Worm (Caenorhabditis elegans): Measurements from ENCODE around the gene R102.1.

The R102.1 gene

ce11 chrIV:10734527-10735436 lies 48.9 kb downstream of the R102.1 start, which contains the start of the genes orc-5 and cyb-1 (continued):
- TF ChIP-seq lir-3 (tag; optimal IDR thresholded peaks at IDR 0.05; ENCODE audit: poor library complexity) = peak; percentile 55
- peak; percentile 10 for TF ChIP-seq aha-1 (tag; optimal IDR thresholded peaks at IDR 0.05)
- peak; percentile 80 for TF ChIP-seq mep-1 (tag; optimal IDR thresholded peaks at IDR 0.05)
- TF ChIP-seq hlh-4 (tag; optimal IDR thresholded peaks at IDR 0.05) = no peak
- TF ChIP-seq xbp-1 (tag; optimal IDR thresholded peaks at IDR 0.05) = peak; percentile 86
- TF ChIP-seq C34B4.2 (tag; optimal IDR thresholded peaks at IDR 0.05) = no peak
- no peak for TF ChIP-seq pag-3 (tag; optimal IDR thresholded peaks at IDR 0.05; ENCODE audit: borderline replicate concordance, insufficient read depth)
- TF ChIP-seq elt-3 (tag; optimal IDR thresholded peaks at IDR 0.05) = peak in 4 of 6 experiments; percentile 17 to 81 (median 44)
- no peak for TF ChIP-seq unc-30 (tag; optimal IDR thresholded peaks at IDR 0.05)
- TF ChIP-seq mdl-1 (tag; optimal IDR thresholded peaks at IDR 0.05) = peak in 1 of 2 experiments; percentile 66
- TF ChIP-seq jun-1 (tag; optimal IDR thresholded peaks at IDR 0.05) = peak; percentile 58
- no peak for TF ChIP-seq nhr-28 (tag; optimal IDR thresholded peaks at IDR 0.05)
- TF ChIP-seq unc-130 (tag; optimal IDR thresholded peaks at IDR 0.05) = peak; percentile 87
- peak; percentile 56 to 81 (median 71) for TF ChIP-seq ceh-82 (tag; optimal IDR thresholded peaks at IDR 0.05)
- TF ChIP-seq rnt-1 (tag; optimal IDR thresholded peaks at IDR 0.05) = peak; percentile 87
- TF ChIP-seq C04F5.9 (tag; optimal IDR thresholded peaks at IDR 0.05) = peak; percentile 33
- peak; percentile 86 for TF ChIP-seq C16A3.4 (tag; optimal IDR thresholded peaks at IDR 0.05)
- no peak for TF ChIP-seq egl-27 (tag; optimal IDR thresholded peaks at IDR 0.05)
- peak; percentile 71 for TF ChIP-seq unc-86 (tag; optimal IDR thresholded peaks at IDR 0.05)
- peak; percentile 82 for TF ChIP-seq nhr-19 (GFP tag; conservative IDR thresholded peaks at IDR 0.05)
- TF ChIP-seq dpl-1 (GFP tag; optimal IDR thresholded peaks at IDR 0.05) = peak; percentile 97 to 98 (median 97)
- no peak for TF ChIP-seq mef-2 (tag; optimal IDR thresholded peaks at IDR 0.05)
- no peak for TF ChIP-seq zip-4 (GFP tag; optimal IDR thresholded peaks at IDR 0.05)
- peak; percentile 90 for TF ChIP-seq nhr-71 (tag; optimal IDR thresholded peaks at IDR 0.05)
- TF ChIP-seq nhr-84 (tag; optimal IDR thresholded peaks at IDR 0.05) = no peak
- TF ChIP-seq pqm-1 (tag; optimal IDR thresholded peaks at IDR 0.05) = no peak
- TF ChIP-seq aly-2 (tag; optimal IDR thresholded peaks at IDR 0.05) = peak; percentile 54
- TF ChIP-seq tlp-1 (tag; optimal IDR thresholded peaks at IDR 0.05) = no peak
- no peak for TF ChIP-seq ztf-4 (tag; optimal IDR thresholded peaks at IDR 0.05)
- TF ChIP-seq nhr-47 (tag; optimal IDR thresholded peaks at IDR 0.05) = peak; percentile 88
- peak; percentile 81 for TF ChIP-seq swsn-7 (tag; optimal IDR thresholded peaks at IDR 0.05)
- TF ChIP-seq fos-1 (tag; optimal IDR thresholded peaks at IDR 0.05) = peak; percentile 34
- TF ChIP-seq efl-1 (optimal IDR thresholded peaks at IDR 0.05) = peak; percentile 94 to 98
- peak; percentile 98 to 100 for TF ChIP-seq efl-1 (GFP tag; optimal IDR thresholded peaks at IDR 0.05 in 1 of 2)
- TF ChIP-seq vab-15 (tag; optimal IDR thresholded peaks at IDR 0.05) = no peak
- TF ChIP-seq fkh-10 (GFP tag; optimal IDR thresholded peaks at IDR 0.05) = peak; percentile 17
- peak; percentile 19 for TF ChIP-seq ceh-90 (tag; optimal IDR thresholded peaks at IDR 0.05)
- peak; percentile 87 for TF ChIP-seq blmp-1 (tag; optimal IDR thresholded peaks at IDR 0.05)

Data from whole organism, L1 larva.